Fruit fly (Drosophila melanogaster): Measurements from ENCODE around the gene aurA.

The aurA gene

dm6 chr3R:12010202-12010824, 47.4 kb downstream of the aurA start, which contains the start of the genes KLHL18 and GCC185 (continued):
- TF ChIP-seq CG2199 (GFP tag; IDR thresholded peaks at IDR 0.05) (no peak), CG18262 (tag; optimal IDR thresholded peaks at IDR 0.05) (peak; percentile 72), cas (GFP tag; IDR thresholded peaks at IDR 0.05) (no peak), CG10147 (GFP tag; optimal IDR thresholded peaks at IDR 0.05) (peak; percentile 77), Ptx1 (GFP tag; IDR thresholded peaks at IDR 0.05) (peak; percentile 80), CG1602 (GFP tag; optimal IDR thresholded peaks at IDR 0.05) (peak; percentile 80), Atf3 (GFP tag; optimal IDR thresholded peaks at IDR 0.05) (peak; percentile 36), CG7745 (tag; optimal IDR thresholded peaks at IDR 0.05) (no peak), Rfx (GFP tag; IDR thresholded peaks at IDR 0.05) (peak; percentile 80), CG15073 (GFP tag; optimal IDR thresholded peaks at IDR 0.05) (peak; percentile 17), Dll (GFP tag; IDR thresholded peaks at IDR 0.05; ENCODE audit: partially characterized antibody) (peak; percentile 90), CG10654 (GFP tag; optimal IDR thresholded peaks at IDR 0.05) (peak; percentile 79), CG33557 (GFP tag; optimal IDR thresholded peaks at IDR 0.05) (peak; percentile 74), ac (GFP tag; optimal IDR thresholded peaks at IDR 0.05) (no peak), pnt (GFP tag; optimal IDR thresholded peaks at IDR 0.05) (peak; percentile 60), CG12942 (GFP tag; optimal IDR thresholded peaks at IDR 0.05) (peak; percentile 82), gfzf (GFP tag; optimal IDR thresholded peaks at IDR 0.05) (peak; percentile 31), gt (GFP tag; IDR thresholded peaks at IDR 0.05) (no peak), Bgb (GFP tag; IDR thresholded peaks at IDR 0.05; ENCODE audit: partially characterized antibody) (peak; percentile 72), CG14667 (GFP tag; IDR thresholded peaks at IDR 0.05) (peak; percentile 56; the same call in 1 of the 2 replicates), CG34422 (GFP tag; IDR thresholded peaks at IDR 0.05) (peak; percentile 81; the same call in 2 of the 3 replicates), trh (GFP tag; optimal IDR thresholded peaks at IDR 0.05) (peak; percentile 50), CG4282 (GFP tag; optimal IDR thresholded peaks at IDR 0.05) (peak; percentile 22), CG10321 (GFP tag; IDR thresholded peaks at IDR 0.05) (no peak), Jarid2 (GFP tag; optimal IDR thresholded peaks at IDR 0.05) (peak; percentile 34), Mad (GFP tag; optimal IDR thresholded peaks at IDR 0.05) (peak; percentile 65), ham (GFP tag; IDR thresholded peaks at IDR 0.05) (no peak), croc (GFP tag; conservative IDR thresholded peaks at IDR 0.05) (peak; percentile 61; the same call in 2 of the 3 replicates), CG6654 (GFP tag; optimal IDR thresholded peaks at IDR 0.05) (no peak), CG10366 (GFP tag; IDR thresholded peaks at IDR 0.05) (peak; percentile 52; the same call in 1 of the 2 replicates), CG2116 (GFP tag; optimal IDR thresholded peaks at IDR 0.05) (peak; percentile 69), Doc2 (GFP tag; IDR thresholded peaks at IDR 0.05) (peak; percentile 42; the same call in 1 of the 2 replicates), p53 (GFP tag; optimal IDR thresholded peaks at IDR 0.05) (no peak), CG3065 (GFP tag; optimal IDR thresholded peaks at IDR 0.05) (peak; percentile 69), CG6854 (GFP tag; optimal IDR thresholded peaks at IDR 0.05) (no peak), eve (GFP tag; optimal IDR thresholded peaks at IDR 0.05) (no peak), ftz-f1 (GFP tag; optimal IDR thresholded peaks at IDR 0.05) (no peak), Fer1 (GFP tag; optimal IDR thresholded peaks at IDR 0.05) (no peak), emc (GFP tag; optimal IDR thresholded peaks at IDR 0.05) (no peak), sc (optimal IDR thresholded peaks at IDR 0.05) (no peak), sc (GFP tag; optimal IDR thresholded peaks at IDR 0.05) (peak; percentile 57), CG11695 (GFP tag; IDR thresholded peaks at IDR 0.05) (0 out of 3 replicates have a peak, but pooled peaks have one; percentile 43), CG12744 (GFP tag; optimal IDR thresholded peaks at IDR 0.05) (peak; percentile 52), CG30431 (GFP tag; optimal IDR thresholded peaks at IDR 0.05) (no peak), E2f2 (GFP tag; IDR thresholded peaks at IDR 0.05) (no peak; the same call in 1 of the 2 replicates), tin (GFP tag; optimal IDR thresholded peaks at IDR 0.05) (peak; percentile 83), YL-1 (GFP tag; optimal IDR thresholded peaks at IDR 0.05) (peak; percentile 62), chm (GFP tag; IDR thresholded peaks at IDR 0.05) (no peak), tx (GFP tag; optimal IDR thresholded peaks at IDR 0.05) (peak; percentile 39), CG6254 (GFP tag; optimal IDR thresholded peaks at IDR 0.05) (peak; percentile 2), CG33213 (GFP tag; optimal IDR thresholded peaks at IDR 0.05) (peak; percentile 23)
